Worm (Caenorhabditis elegans) whole organism, L1 larva: ENCODE measurements around the gene nca-2.

ENCODE experiments used
- C16A3.4 ChIP-seq: fragments of 150-350 bp; optimal IDR thresholded peaks from 2 replicates; lab custom pipeline; 2014; ENCODE audit warnings: missing biosample characterization, missing genetic modification characterization
- aha-1 ChIP-seq: fragments of 150-350 bp; optimal IDR thresholded peaks from 2 replicates; lab custom pipeline; 2014; ENCODE audit warnings: missing biosample characterization, missing genetic modification characterization
- alr-1 ChIP-seq: fragments of 200-800 bp; sonication (Bioruptor generic); optimal IDR thresholded peaks from 2 replicates; lab custom pipeline; 2018; ENCODE audit warnings: borderline replicate concordance, mild to moderate bottlenecking, missing genetic modification characterization, missing compliant biosample characterization
- ama-1 ChIP-seq: fragments of 150-350 bp; optimal IDR thresholded peaks from 2 replicates; lab custom pipeline; 2014
- blmp-1 ChIP-seq: fragments of 150-350 bp; optimal IDR thresholded peaks from 2 replicates; lab custom pipeline; 2014; ENCODE audit warnings: missing biosample characterization, missing genetic modification characterization
- ceh-63 ChIP-seq: fragments of 200-800 bp; sonication (Bioruptor generic); optimal IDR thresholded peaks from 2 replicates; lab custom pipeline; 2018; ENCODE audit warnings: mild to moderate bottlenecking, missing genetic modification characterization, missing compliant biosample characterization
- ceh-82 ChIP-seq, 3 experiments: fragments of 150-350 bp in 1 of 3; sonication (generic microtip) in 2 of 3; optimal IDR thresholded peaks; 2 replicates each; lab custom pipeline; 2014 to 2017; ENCODE audit warnings: missing biosample characterization in 3 of 3, missing genetic modification characterization in 3 of 3
- ceh-88 ChIP-seq: fragments of 200-800 bp; sonication (Bioruptor generic); IDR thresholded peaks from 2 replicates; pipeline ENCODE4 v1.3.6; 2022; ENCODE audit warnings: missing genetic modification characterization, missing compliant biosample characterization
- dpl-1 ChIP-seq, 3 experiments: fragments of 150-350 bp in 2 of 3; sonication (generic microtip) in 1 of 3; optimal IDR thresholded peaks; 2 replicates each; lab custom pipeline; 2014 to 2017; ENCODE audit warnings: missing biosample characterization in 3 of 3, missing genetic modification characterization in 3 of 3, missing genetic modification reagents in 3 of 3
- efl-1 ChIP-seq, 4 experiments: fragments of 150-350 bp; optimal IDR thresholded peaks in 3 of 4; peaks in 1 of 4; 1 replicate in 1 of 4; 2 replicates in 3 of 4; lab custom pipeline; 2014; ENCODE audit warnings: missing biosample characterization in 2 of 4, missing genetic modification characterization in 2 of 4, missing genetic modification reagents in 2 of 4
- efl-3 ChIP-seq: fragments of 200-800 bp; sonication (Bioruptor generic); optimal IDR thresholded peaks from 2 replicates; lab custom pipeline; 2018; ENCODE audit warnings: mild to moderate bottlenecking, missing genetic modification characterization, missing compliant biosample characterization
- egl-27 ChIP-seq, 2 experiments: fragments of 150-350 bp in 1 of 2; sonication (generic microtip); optimal IDR thresholded peaks; 3 replicates each; lab custom pipeline; 2017 to 2018; ENCODE audit warnings: missing biosample characterization in 2 of 2, missing genetic modification characterization in 2 of 2, missing genetic modification reagents in 2 of 2
- elt-3 ChIP-seq, 6 experiments: fragments of 150-350 bp in 1 of 6; sonication (generic microtip); optimal IDR thresholded peaks; 2 replicates each; lab custom pipeline; 2017 to 2018; ENCODE audit warnings: missing biosample characterization in 6 of 6, missing genetic modification characterization in 6 of 6, inconsistent platforms in 1 of 6
- fos-1 ChIP-seq: fragments of 150-350 bp; optimal IDR thresholded peaks from 2 replicates; lab custom pipeline; 2014; ENCODE audit warnings: missing biosample characterization, missing genetic modification characterization
- grh-1 ChIP-seq: fragments of 200-800 bp; sonication (Bioruptor generic); IDR thresholded peaks from 2 replicates; pipeline ENCODE4 v1.3.6; 2022; ENCODE audit warnings: missing genetic modification reagents, missing genetic modification characterization, missing compliant biosample characterization
- hlh-17 ChIP-seq: fragments of 200-800 bp; sonication (Bioruptor generic); optimal IDR thresholded peaks from 2 replicates; lab custom pipeline; 2018; ENCODE audit warnings: missing genetic modification characterization, mild to moderate bottlenecking, missing compliant biosample characterization, moderate library complexity, borderline replicate concordance
- irx-1 ChIP-seq: sonication (generic microtip); optimal IDR thresholded peaks from 2 replicates; lab custom pipeline; 2016; ENCODE audit warnings: missing genetic modification characterization, missing compliant biosample characterization
- isw-1 ChIP-seq: fragments of 200-800 bp; sonication (Bioruptor generic); IDR thresholded peaks from 2 replicates; pipeline ENCODE4 v1.3.6; 2022; ENCODE audit warnings: missing genetic modification characterization, missing compliant biosample characterization
- lin-14 ChIP-seq: fragments of 200-800 bp; sonication (Bioruptor generic); optimal IDR thresholded peaks from 2 replicates; lab custom pipeline; 2018; ENCODE audit warnings: mild to moderate bottlenecking, missing genetic modification characterization, moderate library complexity, missing compliant biosample characterization
- lin-15B ChIP-seq: fragments of 150-350 bp; sonication (generic microtip); optimal IDR thresholded peaks from 3 replicates; lab custom pipeline; 2014; ENCODE audit warnings: missing biosample characterization, missing genetic modification characterization
- lin-35 ChIP-seq, 2 experiments: fragments of 150-350 bp; optimal IDR thresholded peaks; 2 replicates each; lab custom pipeline; 2014; ENCODE audit warnings: missing biosample characterization in 2 of 2, missing genetic modification characterization in 2 of 2, missing genetic modification reagents in 2 of 2
- lin-39 ChIP-seq: fragments of 150-350 bp; optimal IDR thresholded peaks from 2 replicates; lab custom pipeline; 2014; ENCODE audit warnings: missing biosample characterization, missing genetic modification reagents, missing genetic modification characterization
- lir-3 ChIP-seq: sonication (generic microtip); optimal IDR thresholded peaks from 2 replicates; lab custom pipeline; 2016; ENCODE audit warnings: mild to moderate bottlenecking, missing genetic modification characterization, moderate library complexity, missing compliant biosample characterization; ENCODE audit not compliant: poor library complexity
- lsy-2 ChIP-seq, 2 experiments: fragments of 150-350 bp; optimal IDR thresholded peaks; 2 replicates each; lab custom pipeline; 2014; ENCODE audit warnings: missing biosample characterization in 2 of 2, missing genetic modification characterization in 2 of 2
- mdl-1 ChIP-seq, 2 experiments: fragments of 150-350 bp; optimal IDR thresholded peaks; 2 replicates each; lab custom pipeline; 2014 to 2017; ENCODE audit warnings: missing biosample characterization in 2 of 2, missing genetic modification characterization in 2 of 2, inconsistent platforms in 1 of 2
- nhr-12 ChIP-seq: sonication (generic microtip); optimal IDR thresholded peaks from 2 replicates; lab custom pipeline; 2017; ENCODE audit warnings: missing biosample characterization, missing genetic modification characterization
- nhr-19 ChIP-seq: fragments of 200-800 bp; sonication (Bioruptor generic); conservative IDR thresholded peaks from 2 replicates; pipeline ENCODE4 v1.3.6; 2022; ENCODE audit warnings: missing genetic modification characterization, missing compliant biosample characterization
- nhr-20 ChIP-seq: sonication (generic microtip); optimal IDR thresholded peaks from 2 replicates; lab custom pipeline; 2016; ENCODE audit warnings: mild to moderate bottlenecking, missing genetic modification characterization, missing compliant biosample characterization
- nhr-47 ChIP-seq: sonication (generic microtip); optimal IDR thresholded peaks from 2 replicates; lab custom pipeline; 2016; ENCODE audit warnings: mild to moderate bottlenecking, missing genetic modification characterization, moderate library complexity, missing compliant biosample characterization
- nhr-71 ChIP-seq: sonication (generic microtip); optimal IDR thresholded peaks from 2 replicates; lab custom pipeline; 2016; ENCODE audit warnings: mild to moderate bottlenecking, missing genetic modification characterization, moderate library complexity, missing compliant biosample characterization
- nhr-77 ChIP-seq: fragments of 150-350 bp; optimal IDR thresholded peaks from 2 replicates; lab custom pipeline; 2014; ENCODE audit warnings: missing biosample characterization, missing genetic modification characterization
- nhr-85 ChIP-seq: sonication (generic microtip); peaks from one replicate; lab custom pipeline; 2016; ENCODE audit warnings: missing genetic modification characterization, inconsistent platforms, missing compliant biosample characterization
- pag-3 ChIP-seq: sonication (generic microtip); optimal IDR thresholded peaks from 2 replicates; lab custom pipeline; 2017; ENCODE audit warnings: missing genetic modification characterization, mild to moderate bottlenecking, missing compliant biosample characterization, antibody characterized with exemption, borderline replicate concordance; ENCODE audit not compliant: insufficient read depth
- pqm-1 ChIP-seq: sonication (generic microtip); optimal IDR thresholded peaks from 3 replicates; lab custom pipeline; 2017; ENCODE audit warnings: missing biosample characterization, missing genetic modification characterization
- rnt-1 ChIP-seq: sonication (generic microtip); optimal IDR thresholded peaks from 2 replicates; lab custom pipeline; 2016; ENCODE audit warnings: mild to moderate bottlenecking, missing genetic modification characterization, moderate library complexity, missing compliant biosample characterization
- snu-23 ChIP-seq: sonication (generic microtip); optimal IDR thresholded peaks from 2 replicates; lab custom pipeline; 2016; ENCODE audit warnings: missing genetic modification characterization, missing compliant biosample characterization
- sox-4 ChIP-seq: sonication (generic microtip); optimal IDR thresholded peaks from 2 replicates; lab custom pipeline; 2016; ENCODE audit warnings: missing genetic modification characterization, missing compliant biosample characterization
- sup-37 ChIP-seq: fragments of 200-800 bp; sonication (Bioruptor generic); optimal IDR thresholded peaks from 2 replicates; lab custom pipeline; 2018; ENCODE audit warnings: mild to moderate bottlenecking, missing genetic modification characterization, missing compliant biosample characterization
- swsn-7 ChIP-seq: sonication (generic microtip); optimal IDR thresholded peaks from 2 replicates; lab custom pipeline; 2016; ENCODE audit warnings: missing genetic modification characterization, missing compliant biosample characterization
- tbx-2 ChIP-seq: sonication (generic microtip); optimal IDR thresholded peaks from 2 replicates; lab custom pipeline; 2016; ENCODE audit warnings: missing genetic modification characterization, missing compliant biosample characterization
- unc-130 ChIP-seq: fragments of 150-350 bp; optimal IDR thresholded peaks from 2 replicates; lab custom pipeline; 2017; ENCODE audit warnings: missing biosample characterization, missing genetic modification characterization, inconsistent platforms
- unc-30 ChIP-seq: sonication (generic microtip); optimal IDR thresholded peaks from 2 replicates; lab custom pipeline; 2017; ENCODE audit warnings: missing biosample characterization, missing genetic modification characterization
- unc-98 ChIP-seq: fragments of 200-800 bp; sonication (Bioruptor generic); IDR thresholded peaks from 2 replicates; pipeline ENCODE4 v1.3.6; 2022; ENCODE audit warnings: missing genetic modification characterization, missing compliant biosample characterization
- xbp-1 ChIP-seq: sonication (generic microtip); optimal IDR thresholded peaks from 2 replicates; lab custom pipeline; 2016; ENCODE audit warnings: missing genetic modification characterization, missing compliant biosample characterization

Gene nca-2

DNA sequence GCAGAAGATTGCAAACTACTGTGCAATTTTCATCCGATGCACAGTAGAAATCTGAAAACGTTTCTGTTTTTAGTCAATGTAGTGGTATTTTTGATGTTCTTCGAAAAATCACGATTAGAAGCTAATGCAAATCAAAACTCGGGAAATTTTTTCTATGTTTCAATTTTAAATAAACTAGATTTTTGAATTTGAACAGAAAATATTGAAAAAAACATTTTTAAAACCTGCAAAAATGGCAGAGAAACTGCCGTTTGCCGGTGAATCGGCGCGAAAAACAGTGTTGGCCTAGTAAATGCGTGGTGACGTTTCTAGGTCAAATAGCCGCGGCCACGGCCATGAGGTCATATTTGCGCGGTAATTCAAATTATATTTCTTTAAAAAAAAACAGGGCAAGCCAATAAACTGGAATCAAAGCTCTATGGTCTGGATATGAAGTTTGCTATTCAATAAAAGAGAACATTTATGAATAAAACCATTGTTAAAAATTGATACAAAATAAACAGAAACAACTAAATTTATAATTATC is 35.2 kb upstream of the nca-2 start, which contains the start of gene set-2 (continued):
- TF ChIP-seq grh-1 (GFP tag; lab: Robert Waterston, UW) (no peak), C16A3.4 (tag; lab: Kevin White, UChicago) (peak; percentile 22), lin-35 (GFP tag; optimal IDR thresholded peaks at IDR 0.05; lab: Kevin White, UChicago) (peak; percentile 95 to 96), nhr-71 (tag; lab: Kevin White, UChicago) (peak; percentile 84)

DNA sequence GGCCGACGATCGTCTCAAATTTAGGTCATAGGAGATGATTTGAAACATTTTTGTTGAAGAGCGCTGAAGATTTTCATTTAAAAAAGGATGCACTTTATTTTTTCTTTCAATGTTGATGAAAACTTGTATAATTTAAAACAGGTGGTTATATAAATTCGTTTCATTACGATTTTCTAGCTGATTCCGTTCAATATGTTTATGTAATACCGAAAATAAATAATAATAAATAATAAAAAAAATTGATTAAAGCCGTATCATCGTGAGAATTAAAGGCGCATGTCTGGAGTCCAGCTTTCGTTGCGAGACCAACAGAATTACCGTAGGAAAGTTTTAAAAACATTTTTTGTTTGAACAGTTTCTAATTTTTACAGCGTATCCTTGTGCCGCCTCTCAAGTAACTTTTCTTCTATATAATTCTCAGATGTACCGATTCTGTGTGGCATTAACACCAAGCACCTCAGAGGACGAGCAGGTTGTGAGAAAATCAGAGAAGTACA is 33.1 kb upstream of the nca-2 start, which contains the start of the genes C26E6.12 and eri-9:
Gene C26E6.12 (minus strand): TSS at position 51 of the 497 bp plus-strand sequence.
Gene eri-9 (plus strand): TSS at position 248 of the 497 bp plus-strand sequence.
- TF ChIP-seq dpl-1 (GFP tag; optimal IDR thresholded peaks at IDR 0.05; lab: Kevin White, UChicago) (peak in 1 of 3 experiments; percentile 26), aha-1 (tag; lab: Kevin White, UChicago) (no peak), tbx-2 (no peak)
- TF ChIP-seq, all 84 proteins: peak for 1

DNA sequence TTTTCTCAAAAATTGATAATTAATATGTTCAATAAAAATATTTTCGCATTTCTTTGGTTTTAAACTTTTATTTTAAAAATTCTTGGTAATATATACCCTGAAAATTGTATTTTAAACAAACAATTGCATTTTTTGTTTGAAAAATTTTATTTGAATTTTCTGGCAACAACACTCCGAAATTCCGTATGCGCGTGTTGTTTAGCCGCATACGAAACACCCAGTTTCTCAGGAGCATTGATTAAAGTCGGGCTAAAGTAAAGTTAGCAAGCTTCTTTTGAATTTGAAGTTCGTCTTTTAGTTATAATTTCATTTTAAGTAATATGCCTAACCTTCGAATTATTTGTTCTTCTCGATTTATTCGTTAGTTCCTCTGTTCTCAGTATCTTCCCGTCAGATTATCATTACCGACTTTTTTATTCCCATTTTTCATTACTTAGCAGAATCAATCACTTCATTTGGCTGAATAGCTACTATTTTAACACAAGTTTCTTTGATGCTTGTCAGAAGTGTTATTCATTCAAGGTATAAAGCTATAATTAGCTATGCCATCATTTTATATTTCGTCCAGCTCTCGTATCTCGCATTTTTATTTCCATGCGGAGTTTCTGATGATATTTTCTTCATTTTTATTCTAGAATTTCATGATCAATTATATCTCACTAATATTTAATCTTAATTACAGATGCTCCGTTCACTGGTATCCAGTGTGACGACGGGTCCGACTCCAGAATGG is 30.3 kb upstream of the nca-2 start, which contains the start of gene mrps-18C:
Gene mrps-18C (plus strand): TSS at position 683 of the 733 bp plus-strand sequence.
- no peak for TF ChIP-seq ama-1
- TF ChIP-seq nhr-85: peak; percentile 2
- TF ChIP-seq tbx-2: no peak
- no peak for TF ChIP-seq lin-39 (tag; lab: Kevin White, UChicago)
- TF ChIP-seq lir-3 (tag; lab: Kevin White, UChicago): no peak
- TF ChIP-seq nhr-47 (tag; lab: Kevin White, UChicago): peak; percentile 49
- peak; percentile 34 for TF ChIP-seq lin-15B (tag; lab: Kevin White, UChicago)
- no peak for TF ChIP-seq ceh-63
- no peak for TF ChIP-seq fos-1 (tag; lab: Kevin White, UChicago)
- no peak for TF ChIP-seq unc-98 (GFP tag; lab: Robert Waterston, UW)
- TF ChIP-seq nhr-71 (tag; lab: Kevin White, UChicago): peak; percentile 45
- no peak for TF ChIP-seq xbp-1 (tag; lab: Kevin White, UChicago)
- TF ChIP-seq nhr-19 (GFP tag; lab: Robert Waterston, UW): no peak
- TF ChIP-seq irx-1 (tag; lab: Kevin White, UChicago): no peak
- no peak for TF ChIP-seq lin-14 (GFP tag; lab: Kevin White, UChicago)
- TF ChIP-seq swsn-7 (tag; lab: Kevin White, UChicago): no peak
- peak; percentile 19 to 60 for TF ChIP-seq lsy-2 (tag; optimal IDR thresholded peaks at IDR 0.05; lab: Kevin White, UChicago)
- no peak for TF ChIP-seq mdl-1 (tag; optimal IDR thresholded peaks at IDR 0.05; lab: Kevin White, UChicago)
- no peak for TF ChIP-seq isw-1 (GFP tag; lab: Robert Waterston, UW)
- peak; percentile 16 for TF ChIP-seq snu-23 (GFP tag; lab: Kevin White, UChicago)
- no peak for TF ChIP-seq alr-1
- no peak for TF ChIP-seq sox-4 (tag; lab: Kevin White, UChicago)
- TF ChIP-seq unc-30: no peak
- no peak for TF ChIP-seq pqm-1 (tag; lab: Kevin White, UChicago)
- TF ChIP-seq nhr-77 (tag; lab: Kevin White, UChicago): no peak
- TF ChIP-seq nhr-12 (tag; lab: Kevin White, UChicago): no peak
- no peak for TF ChIP-seq egl-27 (tag; optimal IDR thresholded peaks at IDR 0.05; lab: Kevin White, UChicago)
- TF ChIP-seq elt-3 (tag; optimal IDR thresholded peaks at IDR 0.05; lab: Kevin White, UChicago): no peak
- TF ChIP-seq rnt-1 (tag; lab: Kevin White, UChicago): peak; percentile 35
- no peak for TF ChIP-seq hlh-17 (GFP tag; lab: Kevin White, UChicago)
- TF ChIP-seq nhr-20: no peak
- TF ChIP-seq ceh-82 (tag; optimal IDR thresholded peaks at IDR 0.05; lab: Kevin White, UChicago): peak in 1 of 3 experiments; percentile 11
- TF ChIP-seq pag-3: no peak
- no peak for TF ChIP-seq ceh-88 (GFP tag; lab: Robert Waterston, UW)
- TF ChIP-seq sup-37: no peak
- peak; percentile 18 for TF ChIP-seq blmp-1 (tag; lab: Kevin White, UChicago)
- peak; percentile 48 to 66 for TF ChIP-seq efl-1 (optimal IDR thresholded peaks at IDR 0.05; lab: Kevin White, UChicago)
- TF ChIP-seq efl-1 (GFP tag; optimal IDR thresholded peaks at IDR 0.05 in 1 of 2; lab: Kevin White, UChicago): peak; percentile 68 to 96
- peak; percentile 42 to 70 (median 59) for TF ChIP-seq dpl-1 (GFP tag; optimal IDR thresholded peaks at IDR 0.05; lab: Kevin White, UChicago)
- no peak for TF ChIP-seq unc-130 (tag; lab: Kevin White, UChicago)
- no peak for TF ChIP-seq efl-3
- TF ChIP-seq lin-35 (GFP tag; optimal IDR thresholded peaks at IDR 0.05; lab: Kevin White, UChicago): peak; percentile 60 to 69
